Worm (Caenorhabditis elegans) whole organism, young adult: ENCODE data around the gene atf-6.

Source experiments
- B0035.1 ChIP-seq: sonication (generic microtip); optimal IDR thresholded peaks from 2 replicates; lab custom pipeline; 2016; ENCODE audit warnings: missing genetic modification characterization, mild to moderate bottlenecking, missing compliant biosample characterization, missing genotype, missing genetic modification reagents
- C06A6.2 ChIP-seq: fragments of 200-800 bp; sonication (Bioruptor generic); conservative IDR thresholded peaks from 2 replicates; pipeline ENCODE4 v1.3.6; 2022; ENCODE audit warnings: missing genetic modification characterization, missing compliant biosample characterization
- F22D6.2 ChIP-seq: sonication (generic microtip); optimal IDR thresholded peaks from 2 replicates; lab custom pipeline; 2016; ENCODE audit warnings: mild to moderate bottlenecking, missing genetic modification characterization, missing compliant biosample characterization
- F33H1.4 ChIP-seq: fragments of 200-800 bp; sonication (Bioruptor generic); IDR thresholded peaks from 2 replicates; pipeline ENCODE4 v1.3.6; 2022; ENCODE audit warnings: missing genetic modification reagents, missing genetic modification characterization, missing compliant biosample characterization
- F55B11.4 ChIP-seq: sonication (generic microtip); optimal IDR thresholded peaks from 2 replicates; lab custom pipeline; 2016; ENCODE audit warnings: missing compliant biosample characterization, missing genetic modification characterization, borderline replicate concordance; ENCODE audit not compliant: insufficient read depth
- K11D2.4 ChIP-seq: fragments of 200-800 bp; sonication (Bioruptor generic); IDR thresholded peaks from 2 replicates; pipeline ENCODE4 v1.3.6; 2022; ENCODE audit warnings: missing genetic modification reagents, missing genetic modification characterization, missing compliant biosample characterization
- T26A5.8 ChIP-seq: sonication (generic microtip); optimal IDR thresholded peaks from 2 replicates; lab custom pipeline; 2016; ENCODE audit warnings: missing genetic modification characterization, missing compliant biosample characterization
- Y53G8AR.9 ChIP-seq: fragments of 200-800 bp; sonication (Bioruptor generic); conservative IDR thresholded peaks from 2 replicates; pipeline ENCODE4 v1.3.6; 2022; ENCODE audit warnings: missing genetic modification reagents, missing genetic modification characterization, missing compliant biosample characterization
- ZK185.1 ChIP-seq: sonication (generic microtip); optimal IDR thresholded peaks from 2 replicates; lab custom pipeline; 2016; ENCODE audit warnings: mild to moderate bottlenecking, missing genetic modification characterization, missing compliant biosample characterization; ENCODE audit not compliant: poor library complexity, severe bottlenecking
- aptf-3 ChIP-seq: fragments of 200-800 bp; sonication (Bioruptor generic); IDR thresholded peaks from 2 replicates; pipeline ENCODE4 v1.3.6; 2022; ENCODE audit warnings: missing genetic modification characterization, missing compliant biosample characterization
- atf-7 ChIP-seq: sonication (generic microtip); optimal IDR thresholded peaks from 2 replicates; lab custom pipeline; 2017; ENCODE audit warnings: mild to moderate bottlenecking, missing genetic modification characterization, missing compliant biosample characterization
- attf-6 ChIP-seq: fragments of 200-800 bp; sonication (Bioruptor generic); IDR thresholded peaks from 2 replicates; pipeline ENCODE4 v1.3.6; 2022; ENCODE audit warnings: missing genetic modification reagents, missing genetic modification characterization, missing compliant biosample characterization
- cebp-1 ChIP-seq, 2 experiments: fragments of 200-800 bp in 1 of 2; sonication (Bioruptor generic) in 1 of 2; sonication (generic microtip) in 1 of 2; IDR thresholded peaks in 1 of 2; optimal IDR thresholded peaks in 1 of 2; 2 replicates each; pipeline versions ENCODE4 v1.3.6 to Lab custom; 2017 to 2022; ENCODE audit warnings: missing compliant biosample characterization in 2 of 2, missing genetic modification characterization in 2 of 2, mild to moderate bottlenecking in 1 of 2, missing genetic modification reagents in 1 of 2, moderate library complexity in 1 of 2
- ceh-100 ChIP-seq: fragments of 200-800 bp; sonication (Bioruptor generic); IDR thresholded peaks from 2 replicates; pipeline ENCODE4 v1.3.6; 2022; ENCODE audit warnings: missing genetic modification reagents, missing genetic modification characterization, missing compliant biosample characterization
- ceh-27 ChIP-seq: fragments of 200-800 bp; sonication (Bioruptor generic); optimal IDR thresholded peaks from 2 replicates; lab custom pipeline; 2018; ENCODE audit warnings: mild to moderate bottlenecking, missing genetic modification characterization, moderate library complexity, missing compliant biosample characterization
- ceh-79 ChIP-seq: sonication (generic microtip); optimal IDR thresholded peaks from 2 replicates; lab custom pipeline; 2017; ENCODE audit warnings: mild to moderate bottlenecking, missing genetic modification characterization, missing compliant biosample characterization
- chd-7 ChIP-seq: sonication (generic microtip); optimal IDR thresholded peaks from 2 replicates; lab custom pipeline; 2016; ENCODE audit warnings: mild to moderate bottlenecking, missing genetic modification characterization, moderate library complexity, missing compliant biosample characterization
- egl-44 ChIP-seq: fragments of 200-800 bp; sonication (Bioruptor generic); IDR thresholded peaks from 2 replicates; pipeline ENCODE4 v1.3.6; 2022; ENCODE audit warnings: missing genetic modification reagents, missing genetic modification characterization, missing compliant biosample characterization
- egrh-3 ChIP-seq: fragments of 200-800 bp; sonication (Bioruptor generic); IDR thresholded peaks from 2 replicates; pipeline ENCODE4 v1.3.6; 2022; ENCODE audit warnings: missing genetic modification reagents, missing genetic modification characterization, missing compliant biosample characterization
- let-607 ChIP-seq, 2 experiments: fragments of 200-800 bp in 1 of 2; sonication (Bioruptor generic) in 1 of 2; sonication (generic microtip) in 1 of 2; optimal IDR thresholded peaks; 2 replicates each; lab custom pipeline; 2016 to 2018; ENCODE audit warnings: mild to moderate bottlenecking in 2 of 2, missing compliant biosample characterization in 2 of 2, missing genetic modification characterization in 2 of 2, moderate library complexity in 2 of 2, missing genotype in 1 of 2
- lin-40 ChIP-seq: sonication (generic microtip); optimal IDR thresholded peaks from 2 replicates; lab custom pipeline; 2016; ENCODE audit warnings: missing genetic modification characterization, mild to moderate bottlenecking, missing compliant biosample characterization, missing genotype, missing genetic modification reagents
- lin-54 ChIP-seq: fragments of 200-800 bp; sonication (Bioruptor generic); optimal IDR thresholded peaks from 2 replicates; lab custom pipeline; 2018; ENCODE audit warnings: mild to moderate bottlenecking, missing genetic modification characterization, missing compliant biosample characterization
- madf-10 ChIP-seq: sonication (generic microtip); optimal IDR thresholded peaks from 2 replicates; lab custom pipeline; 2016; ENCODE audit warnings: mild to moderate bottlenecking, missing genetic modification characterization, missing compliant biosample characterization
- madf-3 ChIP-seq: fragments of 200-800 bp; sonication (Bioruptor generic); IDR thresholded peaks from 2 replicates; pipeline ENCODE4 v1.3.6; 2022; ENCODE audit warnings: missing genetic modification reagents, missing genetic modification characterization, missing compliant biosample characterization
- mcd-1 ChIP-seq: fragments of 200-800 bp; sonication (Bioruptor generic); IDR thresholded peaks from 2 replicates; pipeline ENCODE4 v1.3.6; 2022; ENCODE audit warnings: missing genetic modification reagents, missing genetic modification characterization, missing compliant biosample characterization
- nfya-1 ChIP-seq: sonication (generic microtip); optimal IDR thresholded peaks from 2 replicates; lab custom pipeline; 2017; ENCODE audit warnings: antibody characterized with exemption, missing compliant biosample characterization, missing genetic modification characterization, borderline replicate concordance; ENCODE audit not compliant: insufficient read depth
- nfyb-1 ChIP-seq: fragments of 200-800 bp; sonication (Bioruptor generic); IDR thresholded peaks from 2 replicates; pipeline ENCODE4 v1.3.6; 2022; ENCODE audit warnings: missing genetic modification reagents, missing genetic modification characterization, missing compliant biosample characterization
- nhr-27 ChIP-seq: fragments of 200-800 bp; sonication (Bioruptor generic); optimal IDR thresholded peaks from 2 replicates; lab custom pipeline; 2018; ENCODE audit warnings: mild to moderate bottlenecking, missing genetic modification characterization, moderate library complexity, missing compliant biosample characterization
- nhr-80 ChIP-seq: sonication (generic microtip); optimal IDR thresholded peaks from 2 replicates; lab custom pipeline; 2016; ENCODE audit warnings: missing genetic modification characterization, missing compliant biosample characterization
- pha-4 ChIP-seq: fragments of 150-350 bp; sonication (generic microtip); optimal IDR thresholded peaks from 2 replicates; lab custom pipeline; 2014; ENCODE audit warnings: missing biosample characterization, missing genetic modification reagents, missing genetic modification characterization
- sdz-38 ChIP-seq: sonication (generic microtip); optimal IDR thresholded peaks from 2 replicates; lab custom pipeline; 2016; ENCODE audit warnings: missing genotype, missing genetic modification characterization, missing compliant biosample characterization
- snpc-1.1 ChIP-seq: sonication (generic microtip); optimal IDR thresholded peaks from 2 replicates; lab custom pipeline; 2017; ENCODE audit warnings: missing genetic modification characterization, mild to moderate bottlenecking, missing compliant biosample characterization, antibody characterized with exemption, moderate library complexity, missing genotype, missing genetic modification reagents; ENCODE audit not compliant: insufficient read depth
- somi-1 ChIP-seq: fragments of 200-800 bp; sonication (Bioruptor generic); optimal IDR thresholded peaks from 2 replicates; lab custom pipeline; 2018; ENCODE audit warnings: mild to moderate bottlenecking, missing genetic modification characterization, missing compliant biosample characterization
- tbp1 ChIP-seq: fragments of 200-800 bp; sonication (Bioruptor generic); optimal IDR thresholded peaks from 2 replicates; lab custom pipeline; 2018; ENCODE audit warnings: mild to moderate bottlenecking, missing genetic modification characterization, missing compliant biosample characterization
- tlf-1 ChIP-seq: fragments of 200-800 bp; sonication (Bioruptor generic); optimal IDR thresholded peaks from 2 replicates; lab custom pipeline; 2018; ENCODE audit warnings: mild to moderate bottlenecking, missing genetic modification characterization, missing compliant biosample characterization
- unc-62 ChIP-seq: fragments of 150-350 bp; optimal IDR thresholded peaks from 2 replicates; lab custom pipeline; 2014; ENCODE audit warnings: missing biosample characterization, missing genetic modification reagents, missing genetic modification characterization
- ztf-22 ChIP-seq: fragments of 200-800 bp; sonication (Bioruptor generic); optimal IDR thresholded peaks from 2 replicates; lab custom pipeline; 2018; ENCODE audit warnings: mild to moderate bottlenecking, missing genetic modification characterization, moderate library complexity, missing compliant biosample characterization
- ztf-25 ChIP-seq: fragments of 200-800 bp; sonication (Bioruptor generic); IDR thresholded peaks from 2 replicates; pipeline ENCODE4 v1.3.6; 2022; ENCODE audit warnings: missing genetic modification reagents, missing genetic modification characterization, missing compliant biosample characterization
- ztf-26 ChIP-seq: sonication (generic microtip); optimal IDR thresholded peaks from 2 replicates; lab custom pipeline; 2017; ENCODE audit warnings: missing genetic modification characterization, missing compliant biosample characterization
- ztf-3 ChIP-seq: fragments of 200-800 bp; sonication (Bioruptor generic); optimal IDR thresholded peaks from 2 replicates; lab custom pipeline; 2018; ENCODE audit warnings: mild to moderate bottlenecking, missing genetic modification characterization, missing compliant biosample characterization

The atf-6 gene

ce11 chrX:12484749-12485148 lies 4.0 kb downstream of the atf-6 start, which contains the start of gene tbc-13:
tbc-13 (plus strand) TSS chrX:12485049.
- no peak for TF ChIP-seq egrh-3 (GFP tag; lab: Robert Waterston, UW)
- TF ChIP-seq nhr-27 (tag; lab: Kevin White, UChicago): no peak
- TF ChIP-seq ceh-79 (tag; lab: Kevin White, UChicago): no peak
- no peak for TF ChIP-seq F33H1.4
- TF ChIP-seq ztf-25 (GFP tag; lab: Robert Waterston, UW): no peak

ce11 chrX:12491138-12491537 lies 10.4 kb downstream of the atf-6 start:
- TF ChIP-seq madf-3 (GFP tag; lab: Robert Waterston, UW): no peak

DNA sequence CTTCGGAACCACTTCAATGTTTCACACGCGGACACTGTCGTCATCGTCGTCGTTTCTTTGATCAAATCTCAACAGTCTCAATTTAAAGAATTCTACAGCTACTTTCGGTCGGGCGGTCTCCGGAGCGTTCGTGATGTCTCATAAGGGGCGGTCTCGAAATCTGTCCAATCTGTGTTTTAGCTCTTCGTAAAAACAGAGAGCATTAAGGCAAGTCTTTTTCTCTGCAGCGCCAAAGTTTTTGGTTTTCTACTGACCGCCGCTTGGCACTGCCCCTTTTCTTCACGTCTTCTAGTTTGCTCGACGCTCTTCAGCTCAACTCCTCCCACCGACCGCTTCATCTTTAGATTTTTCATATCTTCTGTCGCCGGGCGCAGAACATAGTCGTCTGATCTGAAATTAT lies 11.7 kb downstream of the atf-6 start, which contains the start of gene lips-1:
Gene lips-1, plus strand, starts transcription at position 301 of the 400 bp plus-strand sequence.
- TF ChIP-seq T26A5.8 (no peak), madf-10 (tag; lab: Kevin White, UChicago) (no peak), K11D2.4 (no peak), lin-54 (GFP tag; lab: Kevin White, UChicago) (no peak), C06A6.2 (no peak), snpc-1.1 (tag; lab: Kevin White, UChicago) (no peak), nfya-1 (tag; lab: Kevin White, UChicago) (no peak), Y53G8AR.9 (GFP tag; lab: Robert Waterston, UW) (no peak), ceh-27 (GFP tag; lab: Kevin White, UChicago) (no peak), sdz-38 (no peak)

- TF ChIP-seq attf-6 (GFP tag; lab: Robert Waterston, UW) (no peak), chd-7 (tag; lab: Kevin White, UChicago) (peak; percentile 62), ZK185.1 (tag; lab: Kevin White, UChicago) (no peak), F22D6.2 (tag; lab: Kevin White, UChicago) (peak; percentile 84), lin-40 (tag; lab: Kevin White, UChicago) (peak; percentile 86), tlf-1 (peak; percentile 39), C06A6.2 (peak; percentile 53; the same call in 1 of the 2 replicates), ztf-3 (GFP tag; lab: Kevin White, UChicago) (peak; percentile 16), egl-44 (0 out of 2 replicates have a peak, but pooled peaks have one; percentile 37), atf-7 (tag; lab: Kevin White, UChicago) (peak; percentile 71), nhr-80 (peak; percentile 84), nfyb-1 (GFP tag; lab: Robert Waterston, UW) (no peak), ztf-22 (GFP tag; lab: Kevin White, UChicago) (peak; percentile 70), ztf-26 (tag; lab: Kevin White, UChicago) (peak; percentile 86), sdz-38 (no peak), mcd-1 (GFP tag; lab: Robert Waterston, UW) (peak; percentile 38; the same call in 1 of the 2 replicates), B0035.1 (no peak), nfya-1 (tag; lab: Kevin White, UChicago) (no peak), let-607 (tag; optimal IDR thresholded peaks at IDR 0.05; lab: Kevin White, UChicago) (peak in 1 of 2 experiments; percentile 64), madf-10 (tag; lab: Kevin White, UChicago) (peak; percentile 8), aptf-3 (GFP tag; lab: Robert Waterston, UW) (no peak), somi-1 (GFP tag; lab: Kevin White, UChicago) (peak; percentile 79), unc-62 (GFP tag; lab: Kevin White, UChicago) (peak; percentile 2), ceh-100 (GFP tag; lab: Robert Waterston, UW) (no peak), tbp1 (GFP tag; lab: Kevin White, UChicago) (peak; percentile 44), cebp-1 (GFP tag; IDR thresholded peaks at IDR 0.05; lab: Robert Waterston, UW) (peak; percentile 13; the same call in 1 of the 2 replicates), cebp-1 (tag; optimal IDR thresholded peaks at IDR 0.05; lab: Kevin White, UChicago) (no peak), pha-4 (peak; percentile 64), F55B11.4 (tag; lab: Kevin White, UChicago) (no peak), K11D2.4 (0 out of 2 replicates have a peak, but pooled peaks have one; percentile 47)
- TF ChIP-seq, all 124 proteins: peak for 20
Observed at ce11 chrX:12500777-12501176, 20.0 kb downstream of the atf-6 start.
